Fruit fly (Drosophila melanogaster) whole organism, embryonic: ENCODE data around the gene ac.

Source experiments
- Adf1 ChIP-seq: fragments of 200-800 bp; sonication (Bioruptor generic); IDR thresholded peaks from 2 replicates; pipeline ENCODE4 v1.3.6; 2022; ENCODE audit warnings: missing biosample characterization, missing genetic modification characterization
- Blimp-1 ChIP-seq: fragments of 200-800 bp; sonication (Bioruptor generic); optimal IDR thresholded peaks from 3 replicates; lab custom pipeline; 2018; ENCODE audit warnings: missing biosample characterization, missing genetic modification characterization, mild to moderate bottlenecking, moderate library complexity, missing genetic modification reagents
- CG10654 ChIP-seq: fragments of 200-800 bp; sonication (Bioruptor generic); optimal IDR thresholded peaks from 2 replicates; lab custom pipeline; 2016; ENCODE audit warnings: missing biosample characterization, missing genetic modification characterization
- CG12071 ChIP-seq: fragments of 200-800 bp; sonication (Bioruptor generic); optimal IDR thresholded peaks from 3 replicates; lab custom pipeline; 2018; ENCODE audit warnings: missing biosample characterization, mild to moderate bottlenecking, missing genetic modification characterization
- CG12236 ChIP-seq: fragments of 200-800 bp; sonication (Bioruptor generic); optimal IDR thresholded peaks from 2 replicates; lab custom pipeline; 2016; ENCODE audit warnings: missing biosample characterization, missing genetic modification characterization
- CG12942 ChIP-seq: fragments of 200-800 bp; sonication (Bioruptor generic); optimal IDR thresholded peaks from 3 replicates; lab custom pipeline; 2016; ENCODE audit warnings: missing biosample characterization, missing genetic modification characterization
- CG14050 ChIP-seq: fragments of 200-800 bp; sonication (Bioruptor generic); IDR thresholded peaks from 3 replicates; pipeline ENCODE4 v1.3.6; 2022; ENCODE audit warnings: missing biosample characterization, missing genetic modification characterization
- CG15269 ChIP-seq: fragments of 200-800 bp; sonication (Bioruptor generic); optimal IDR thresholded peaks from 2 replicates; lab custom pipeline; 2018; ENCODE audit warnings: missing biosample characterization, mild to moderate bottlenecking, missing genetic modification characterization, moderate library complexity
- CG17186 ChIP-seq: fragments of 200-800 bp; sonication (Bioruptor generic); optimal IDR thresholded peaks from 3 replicates; lab custom pipeline; 2017; ENCODE audit warnings: missing biosample characterization, missing genetic modification reagents, missing genetic modification characterization
- CG17361 ChIP-seq: fragments of 200-800 bp; sonication (Bioruptor generic); IDR thresholded peaks from 3 replicates; pipeline ENCODE4 v1.3.6; 2022; ENCODE audit warnings: missing biosample characterization, missing genetic modification characterization
- CG17912 ChIP-seq: fragments of 200-800 bp; sonication (Bioruptor generic); optimal IDR thresholded peaks from 2 replicates; lab custom pipeline; 2018; ENCODE audit warnings: missing biosample characterization, mild to moderate bottlenecking, missing genetic modification characterization
- CG18011 ChIP-seq: fragments of 200-800 bp; sonication (Bioruptor generic); optimal IDR thresholded peaks from 2 replicates; lab custom pipeline; 2017; ENCODE audit warnings: missing biosample characterization, missing genetic modification characterization, mild to moderate bottlenecking, moderate library complexity, missing genotype
- CG3838 ChIP-seq: fragments of 200-800 bp; sonication (Bioruptor generic); optimal IDR thresholded peaks from 3 replicates; lab custom pipeline; 2016; ENCODE audit warnings: missing biosample characterization, missing genetic modification characterization
- CG3847 ChIP-seq: fragments of 200-800 bp; sonication (Bioruptor generic); IDR thresholded peaks from 2 replicates; pipeline ENCODE4 v1.3.6; 2022; ENCODE audit warnings: missing biosample characterization, missing genetic modification characterization
- CG4707 ChIP-seq: fragments of 200-800 bp; sonication (Bioruptor generic); optimal IDR thresholded peaks from 2 replicates; lab custom pipeline; 2018; ENCODE audit warnings: missing biosample characterization, mild to moderate bottlenecking, missing genetic modification characterization, moderate library complexity
- CG5180 ChIP-seq: fragments of 200-800 bp; sonication (Bioruptor generic); optimal IDR thresholded peaks from 3 replicates; lab custom pipeline; 2017; ENCODE audit warnings: missing biosample characterization, missing genetic modification characterization, mild to moderate bottlenecking, moderate library complexity, missing genetic modification reagents
- CG6813 ChIP-seq: fragments of 200-800 bp; sonication (Bioruptor generic); optimal IDR thresholded peaks from 2 replicates; lab custom pipeline; 2017; ENCODE audit warnings: missing biosample characterization, missing genetic modification characterization, mild to moderate bottlenecking, moderate library complexity, missing genetic modification reagents
- CG8924 ChIP-seq: fragments of 200-800 bp; optimal IDR thresholded peaks from 3 replicates; lab custom pipeline; 2019; ENCODE audit warnings: missing biosample characterization, mild to moderate bottlenecking, missing genetic modification characterization, moderate library complexity
- CG9609 ChIP-seq: fragments of 200-800 bp; sonication (Bioruptor generic); optimal IDR thresholded peaks from 3 replicates; lab custom pipeline; 2016; ENCODE audit warnings: missing biosample characterization, missing genetic modification characterization
- Doc2 ChIP-seq: fragments of 200-800 bp; sonication (Bioruptor generic); IDR thresholded peaks from 2 replicates; pipeline ENCODE4 v1.3.6; 2022; ENCODE audit warnings: missing biosample characterization, missing genetic modification characterization
- Doc3 ChIP-seq: fragments of 200-800 bp; sonication (Bioruptor generic); IDR thresholded peaks from 3 replicates; pipeline ENCODE4 v1.3.6; 2022; ENCODE audit warnings: missing biosample characterization, missing genetic modification characterization; ENCODE audit not compliant: partially characterized antibody
- Hey ChIP-seq: fragments of 200-800 bp; sonication (Bioruptor generic); optimal IDR thresholded peaks from 3 replicates; lab custom pipeline; 2018; ENCODE audit warnings: missing biosample characterization, mild to moderate bottlenecking, missing genetic modification characterization
- Hr3 ChIP-seq: fragments of 200-800 bp; sonication (Bioruptor generic); optimal IDR thresholded peaks from 3 replicates; lab custom pipeline; 2016; ENCODE audit warnings: missing biosample characterization, missing genetic modification characterization
- MBD-R2 ChIP-seq: fragments of 200-800 bp; sonication (Bioruptor generic); IDR thresholded peaks from 2 replicates; pipeline ENCODE4 v1.3.6; 2022; ENCODE audit warnings: missing biosample characterization, missing genetic modification characterization
- MTF-1 ChIP-seq: fragments of 200-800 bp; sonication (Bioruptor generic); optimal IDR thresholded peaks from 2 replicates; lab custom pipeline; 2018; ENCODE audit warnings: missing biosample characterization, mild to moderate bottlenecking, missing genetic modification characterization, borderline replicate concordance
- Mrtf ChIP-seq: fragments of 200-800 bp; sonication (Bioruptor generic); IDR thresholded peaks from 3 replicates; pipeline ENCODE4 v1.3.6; 2022; ENCODE audit warnings: missing biosample characterization, missing genetic modification characterization
- Neu2 ChIP-seq: fragments of 200-800 bp; sonication (Bioruptor generic); optimal IDR thresholded peaks from 3 replicates; lab custom pipeline; 2016; ENCODE audit warnings: missing biosample characterization, missing genetic modification characterization, borderline replicate concordance
- Oli ChIP-seq: fragments of 200-800 bp; sonication (Bioruptor generic); optimal IDR thresholded peaks from 2 replicates; lab custom pipeline; 2018; ENCODE audit warnings: missing biosample characterization, mild to moderate bottlenecking, missing genetic modification characterization, moderate library complexity
- Six4 ChIP-seq: fragments of 200-800 bp; sonication (Bioruptor generic); optimal IDR thresholded peaks from 2 replicates; lab custom pipeline; 2016; ENCODE audit warnings: missing biosample characterization, missing genetic modification characterization
- Sox100B ChIP-seq: fragments of 200-800 bp; sonication (Bioruptor generic); optimal IDR thresholded peaks from 3 replicates; lab custom pipeline; 2018; ENCODE audit warnings: missing biosample characterization, mild to moderate bottlenecking, missing genetic modification characterization
- Spps ChIP-seq: fragments of 200-800 bp; sonication (Bioruptor generic); optimal IDR thresholded peaks from 2 replicates; lab custom pipeline; 2018; ENCODE audit warnings: missing biosample characterization, mild to moderate bottlenecking, missing genetic modification characterization
- Tbp ChIP-seq: fragments of >200 bp; optimal IDR thresholded peaks from 2 replicates; lab custom pipeline; 2018; ENCODE audit warnings: missing biosample characterization, missing genetic modification characterization
- al ChIP-seq: fragments of 200-800 bp; sonication (Bioruptor generic); IDR thresholded peaks from 2 replicates; pipeline ENCODE4 v1.3.6; 2022; ENCODE audit warnings: missing biosample characterization, missing genetic modification characterization
- ase ChIP-seq: fragments of 200-800 bp; sonication (Bioruptor generic); IDR thresholded peaks from 3 replicates; pipeline ENCODE4 v1.3.6; 2022; ENCODE audit warnings: missing biosample characterization, missing genetic modification characterization
- corto ChIP-seq: fragments of 200-800 bp; sonication (Bioruptor generic); optimal IDR thresholded peaks from 2 replicates; lab custom pipeline; 2016; ENCODE audit warnings: missing biosample characterization, mild to moderate bottlenecking, missing genetic modification characterization, moderate library complexity
- crc ChIP-seq: fragments of 200-800 bp; sonication (Bioruptor generic); optimal IDR thresholded peaks from 2 replicates; lab custom pipeline; 2016; ENCODE audit warnings: missing biosample characterization, missing genetic modification characterization
- cwo ChIP-seq: fragments of 200-800 bp; sonication (Bioruptor generic); optimal IDR thresholded peaks from 3 replicates; lab custom pipeline; 2017; ENCODE audit warnings: missing biosample characterization, missing genetic modification characterization, mild to moderate bottlenecking, moderate library complexity, missing genetic modification reagents
- dati ChIP-seq: fragments of 200-800 bp; sonication (Bioruptor generic); IDR thresholded peaks from 2 replicates; pipeline ENCODE4 v1.3.6; 2022; ENCODE audit warnings: missing biosample characterization, missing genetic modification characterization
- dm ChIP-seq: fragments of 200-800 bp; sonication (Bioruptor generic); optimal IDR thresholded peaks from 3 replicates; lab custom pipeline; 2016; ENCODE audit warnings: missing biosample characterization, missing genetic modification characterization
- emc ChIP-seq: fragments of 200-800 bp; sonication (Bioruptor generic); optimal IDR thresholded peaks from 2 replicates; lab custom pipeline; 2016; ENCODE audit warnings: missing biosample characterization, missing genetic modification characterization
- gfzf ChIP-seq: fragments of 200-800 bp; sonication (Bioruptor generic); optimal IDR thresholded peaks from 2 replicates; lab custom pipeline; 2016; ENCODE audit warnings: missing biosample characterization, mild to moderate bottlenecking, missing genetic modification characterization, moderate library complexity
- grn ChIP-seq: fragments of 200-800 bp; sonication (Bioruptor generic); optimal IDR thresholded peaks from 3 replicates; lab custom pipeline; 2017; ENCODE audit warnings: missing biosample characterization, missing genetic modification characterization
- ham ChIP-seq: fragments of 200-800 bp; sonication (Bioruptor generic); IDR thresholded peaks from 2 replicates; pipeline ENCODE4 v1.3.6; 2022; ENCODE audit warnings: missing biosample characterization, missing genetic modification characterization
- jing ChIP-seq: fragments of 200-800 bp; sonication (Bioruptor generic); optimal IDR thresholded peaks from 2 replicates; lab custom pipeline; 2018; ENCODE audit warnings: missing biosample characterization, mild to moderate bottlenecking, missing genetic modification characterization
- lola ChIP-seq, 3 experiments: fragments of >200 bp in 2 of 3; fragments of 200-800 bp in 1 of 3; sonication (Bioruptor generic) in 1 of 3; optimal IDR thresholded peaks; 2 replicates each; lab custom pipeline; 2017 to 2019; ENCODE audit warnings: missing biosample characterization in 3 of 3, missing genetic modification characterization in 3 of 3, mild to moderate bottlenecking in 1 of 3, moderate library complexity in 1 of 3
- odd ChIP-seq: fragments of 200-800 bp; sonication (Bioruptor generic); optimal IDR thresholded peaks from 2 replicates; lab custom pipeline; 2017; ENCODE audit warnings: missing biosample characterization, mild to moderate bottlenecking, missing genetic modification characterization
- pfk ChIP-seq: fragments of 200-800 bp; sonication (Bioruptor generic); optimal IDR thresholded peaks from 2 replicates; lab custom pipeline; 2018; ENCODE audit warnings: missing biosample characterization, mild to moderate bottlenecking, missing genetic modification characterization, moderate library complexity
- so ChIP-seq: fragments of 200-800 bp; sonication (Bioruptor generic); IDR thresholded peaks from 3 replicates; pipeline ENCODE4 v1.3.6; 2022; ENCODE audit warnings: missing biosample characterization, missing genetic modification characterization
- sob ChIP-seq: fragments of 200-800 bp; sonication (Bioruptor generic); IDR thresholded peaks from 2 replicates; pipeline ENCODE4 v1.3.6; 2022; ENCODE audit warnings: missing biosample characterization, missing genetic modification characterization
- zf30C ChIP-seq: fragments of 200-800 bp; sonication (Bioruptor generic); optimal IDR thresholded peaks from 3 replicates; lab custom pipeline; 2018; ENCODE audit warnings: missing biosample characterization, mild to moderate bottlenecking, missing genetic modification characterization

Gene ac

dm6 chrX:342422-343169 is 27.2 kb upstream of the ac start (continued):
- TF ChIP-seq al (no peak), odd (GFP tag; lab: Kevin White, UChicago) (no peak), Spps (tag; lab: Kevin White, UChicago) (no peak), pfk (GFP tag; lab: Kevin White, UChicago) (no peak), ham (GFP tag; lab: Robert Waterston, UW) (no peak), CG12071 (no peak), corto (GFP tag; lab: Kevin White, UChicago) (no peak), CG17361 (GFP tag; lab: Robert Waterston, UW) (0 out of 3 replicates have a peak, but pooled peaks have one; percentile 17), CG3838 (no peak), Tbp (GFP tag; lab: Kevin White, UChicago) (no peak), lola (GFP tag; optimal IDR thresholded peaks at IDR 0.05; lab: Kevin White, UChicago) (no peak), Doc2 (GFP tag; lab: Robert Waterston, UW) (no peak), Adf1 (GFP tag; lab: Robert Waterston, UW) (peak; percentile 68), dati (GFP tag; lab: Robert Waterston, UW) (no peak), jing (no peak), sob (GFP tag; lab: Robert Waterston, UW) (peak; percentile 26; the same call in 1 of the 2 replicates), CG12942 (GFP tag; lab: Kevin White, UChicago) (no peak), MTF-1 (GFP tag; lab: Kevin White, UChicago) (no peak), CG9609 (GFP tag; lab: Kevin White, UChicago) (no peak), Doc3 (GFP tag; lab: Robert Waterston, UW) (no peak), Neu2 (no peak), Six4 (no peak), CG17912 (GFP tag; lab: Kevin White, UChicago) (no peak), Sox100B (GFP tag; lab: Kevin White, UChicago) (no peak), CG18011 (no peak), Mrtf (GFP tag; lab: Robert Waterston, UW) (no peak), CG6813 (GFP tag; lab: Kevin White, UChicago) (no peak), Hr3 (GFP tag; lab: Kevin White, UChicago) (no peak), CG3847 (GFP tag; lab: Robert Waterston, UW) (no peak), Oli (peak; percentile 39), CG10654 (GFP tag; lab: Kevin White, UChicago) (no peak), crc (GFP tag; lab: Kevin White, UChicago) (no peak), dm (no peak), CG5180 (GFP tag; lab: Kevin White, UChicago) (no peak), gfzf (no peak), CG12236 (GFP tag; lab: Kevin White, UChicago) (no peak), CG15269 (peak; percentile 44), MBD-R2 (no peak), cwo (GFP tag; lab: Kevin White, UChicago) (no peak), Blimp-1 (GFP tag; lab: Kevin White, UChicago) (peak; percentile 75), ase (GFP tag; lab: Robert Waterston, UW) (no peak), so (no peak), emc (GFP tag; lab: Kevin White, UChicago) (no peak), CG14050 (GFP tag; lab: Robert Waterston, UW) (no peak), CG8924 (peak; percentile 12), Hey (tag; lab: Kevin White, UChicago) (no peak), CG17186 (no peak), CG4707 (GFP tag; lab: Kevin White, UChicago) (no peak), zf30C (GFP tag; lab: Kevin White, UChicago) (no peak), grn (GFP tag; lab: Kevin White, UChicago) (no peak)
